Worm (Caenorhabditis elegans) whole organism, L1 larva: ENCODE data around the gene best-19.

Experiments used
- F16B12.6 ChIP-seq: fragments of 150-350 bp; optimal IDR thresholded peaks from 2 replicates; lab custom pipeline; 2014; ENCODE audit warnings: missing biosample characterization, missing genetic modification characterization
- Y116A8C.19 ChIP-seq: sonication (generic microtip); optimal IDR thresholded peaks from 2 replicates; lab custom pipeline; 2016; ENCODE audit warnings: missing compliant biosample characterization, missing genetic modification characterization, borderline replicate concordance
- blmp-1 ChIP-seq: fragments of 150-350 bp; optimal IDR thresholded peaks from 2 replicates; lab custom pipeline; 2014; ENCODE audit warnings: missing biosample characterization, missing genetic modification characterization
- ces-1 ChIP-seq: fragments of 150-350 bp; optimal IDR thresholded peaks from 2 replicates; lab custom pipeline; 2014; ENCODE audit warnings: missing biosample characterization, missing genetic modification reagents, missing genetic modification characterization
- dpl-1 ChIP-seq, 3 experiments: fragments of 150-350 bp in 2 of 3; sonication (generic microtip) in 1 of 3; optimal IDR thresholded peaks; 2 replicates each; lab custom pipeline; 2014 to 2017; ENCODE audit warnings: missing biosample characterization in 3 of 3, missing genetic modification characterization in 3 of 3, missing genetic modification reagents in 3 of 3
- efl-1 ChIP-seq, 4 experiments: fragments of 150-350 bp; optimal IDR thresholded peaks in 3 of 4; peaks in 1 of 4; 1 replicate in 1 of 4; 2 replicates in 3 of 4; lab custom pipeline; 2014; ENCODE audit warnings: missing biosample characterization in 2 of 4, missing genetic modification characterization in 2 of 4, missing genetic modification reagents in 2 of 4
- egl-13 ChIP-seq: sonication (generic microtip); optimal IDR thresholded peaks from 2 replicates; lab custom pipeline; 2016; ENCODE audit warnings: missing genotype, missing genetic modification reagents, missing genetic modification characterization, missing compliant biosample characterization
- elt-3 ChIP-seq, 6 experiments: fragments of 150-350 bp in 1 of 6; sonication (generic microtip); optimal IDR thresholded peaks; 2 replicates each; lab custom pipeline; 2017 to 2018; ENCODE audit warnings: missing biosample characterization in 6 of 6, missing genetic modification characterization in 6 of 6, inconsistent platforms in 1 of 6
- ets-5 ChIP-seq: fragments of 200-800 bp; sonication (Bioruptor generic); IDR thresholded peaks from 2 replicates; pipeline ENCODE4 v1.3.6; 2022; ENCODE audit warnings: missing genetic modification characterization, missing compliant biosample characterization
- fkh-10 ChIP-seq: sonication (generic microtip); optimal IDR thresholded peaks from 2 replicates; lab custom pipeline; 2017; ENCODE audit warnings: missing biosample characterization, missing genetic modification reagents, missing genetic modification characterization
- hlh-17 ChIP-seq: fragments of 200-800 bp; sonication (Bioruptor generic); optimal IDR thresholded peaks from 2 replicates; lab custom pipeline; 2018; ENCODE audit warnings: missing genetic modification characterization, mild to moderate bottlenecking, missing compliant biosample characterization, moderate library complexity, borderline replicate concordance
- hpl-2 ChIP-seq: fragments of 150-350 bp; optimal IDR thresholded peaks from 2 replicates; lab custom pipeline; 2014; ENCODE audit warnings: missing biosample characterization, missing genetic modification reagents, missing genetic modification characterization
- irx-1 ChIP-seq: sonication (generic microtip); optimal IDR thresholded peaks from 2 replicates; lab custom pipeline; 2016; ENCODE audit warnings: missing genetic modification characterization, missing compliant biosample characterization
- lsy-2 ChIP-seq, 2 experiments: fragments of 150-350 bp; optimal IDR thresholded peaks; 2 replicates each; lab custom pipeline; 2014; ENCODE audit warnings: missing biosample characterization in 2 of 2, missing genetic modification characterization in 2 of 2
- mab-9 ChIP-seq: fragments of 200-800 bp; sonication (Bioruptor generic); IDR thresholded peaks from 2 replicates; pipeline ENCODE4 v1.3.6; 2022; ENCODE audit warnings: missing genetic modification reagents, missing genetic modification characterization, missing compliant biosample characterization
- mep-1 ChIP-seq: fragments of 150-350 bp; optimal IDR thresholded peaks from 2 replicates; lab custom pipeline; 2014; ENCODE audit warnings: missing biosample characterization, missing genetic modification characterization
- nhr-12 ChIP-seq: sonication (generic microtip); optimal IDR thresholded peaks from 2 replicates; lab custom pipeline; 2017; ENCODE audit warnings: missing biosample characterization, missing genetic modification characterization
- nhr-28 ChIP-seq: fragments of 150-350 bp; optimal IDR thresholded peaks from 2 replicates; lab custom pipeline; 2014; ENCODE audit warnings: missing biosample characterization, missing genetic modification characterization
- nhr-47 ChIP-seq: sonication (generic microtip); optimal IDR thresholded peaks from 2 replicates; lab custom pipeline; 2016; ENCODE audit warnings: mild to moderate bottlenecking, missing genetic modification characterization, moderate library complexity, missing compliant biosample characterization
- nhr-76 ChIP-seq: sonication (generic microtip); optimal IDR thresholded peaks from 2 replicates; lab custom pipeline; 2017; ENCODE audit warnings: missing biosample characterization, missing genetic modification characterization
- nhr-77 ChIP-seq: fragments of 150-350 bp; optimal IDR thresholded peaks from 2 replicates; lab custom pipeline; 2014; ENCODE audit warnings: missing biosample characterization, missing genetic modification characterization
- nhr-90 ChIP-seq: sonication (generic microtip); optimal IDR thresholded peaks from 2 replicates; lab custom pipeline; 2016; ENCODE audit warnings: mild to moderate bottlenecking, missing genetic modification characterization, missing compliant biosample characterization; ENCODE audit not compliant: poor library complexity
- pqm-1 ChIP-seq: sonication (generic microtip); optimal IDR thresholded peaks from 3 replicates; lab custom pipeline; 2017; ENCODE audit warnings: missing biosample characterization, missing genetic modification characterization
- sptf-1 ChIP-seq: fragments of 150-350 bp; optimal IDR thresholded peaks from 2 replicates; lab custom pipeline; 2014; ENCODE audit warnings: missing biosample characterization, missing genetic modification characterization
- swsn-7 ChIP-seq: sonication (generic microtip); optimal IDR thresholded peaks from 2 replicates; lab custom pipeline; 2016; ENCODE audit warnings: missing genetic modification characterization, missing compliant biosample characterization
- tbx-2 ChIP-seq: sonication (generic microtip); optimal IDR thresholded peaks from 2 replicates; lab custom pipeline; 2016; ENCODE audit warnings: missing genetic modification characterization, missing compliant biosample characterization
- unc-130 ChIP-seq: fragments of 150-350 bp; optimal IDR thresholded peaks from 2 replicates; lab custom pipeline; 2017; ENCODE audit warnings: missing biosample characterization, missing genetic modification characterization, inconsistent platforms
- unc-30 ChIP-seq: sonication (generic microtip); optimal IDR thresholded peaks from 2 replicates; lab custom pipeline; 2017; ENCODE audit warnings: missing biosample characterization, missing genetic modification characterization
- unc-62 ChIP-seq: fragments of 150-350 bp; optimal IDR thresholded peaks from 2 replicates; lab custom pipeline; 2014; ENCODE audit warnings: missing biosample characterization, missing genetic modification reagents, missing genetic modification characterization
- zag-1 ChIP-seq: fragments of 150-350 bp; optimal IDR thresholded peaks from 2 replicates; lab custom pipeline; 2014; ENCODE audit warnings: missing biosample characterization, missing genetic modification characterization

Gene best-19

DNA sequence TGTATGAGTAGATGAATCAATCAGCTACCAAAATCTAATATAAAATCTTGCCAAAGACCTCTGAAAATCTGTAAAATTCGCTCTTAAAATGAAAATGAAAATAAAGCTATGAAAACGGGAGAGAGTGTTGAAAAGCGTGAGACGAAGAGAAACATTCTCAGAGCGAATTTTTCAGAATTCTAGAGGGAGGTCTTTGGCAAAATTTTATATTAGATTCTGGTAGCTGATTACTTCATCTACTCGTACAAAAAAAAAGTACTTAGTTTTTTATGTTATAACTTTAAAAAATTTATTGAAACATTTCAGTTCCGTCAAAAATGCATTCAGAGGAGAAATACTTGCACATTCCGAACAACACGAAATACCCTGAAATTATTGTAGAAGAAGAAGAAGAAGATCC lies 41.3 kb downstream of the best-19 start, which contains the start of gene drl-1:
Gene drl-1 (plus strand): TSS at position 301 of the 400 bp plus-strand sequence.
- TF ChIP-seq mab-9 (GFP tag; lab: Robert Waterston, UW) (no peak), pqm-1 (no peak), fkh-10 (no peak), nhr-28 (tag; lab: Kevin White, UChicago) (no peak), lsy-2 (tag; optimal IDR thresholded peaks at IDR 0.05; lab: Kevin White, UChicago) (no peak), mep-1 (tag; lab: Kevin White, UChicago) (no peak), sptf-1 (no peak), nhr-90 (tag; lab: Kevin White, UChicago) (no peak), F16B12.6 (no peak), nhr-77 (tag; lab: Kevin White, UChicago) (no peak), zag-1 (tag; lab: Kevin White, UChicago) (no peak), irx-1 (tag; lab: Kevin White, UChicago) (no peak), nhr-12 (no peak)

DNA sequence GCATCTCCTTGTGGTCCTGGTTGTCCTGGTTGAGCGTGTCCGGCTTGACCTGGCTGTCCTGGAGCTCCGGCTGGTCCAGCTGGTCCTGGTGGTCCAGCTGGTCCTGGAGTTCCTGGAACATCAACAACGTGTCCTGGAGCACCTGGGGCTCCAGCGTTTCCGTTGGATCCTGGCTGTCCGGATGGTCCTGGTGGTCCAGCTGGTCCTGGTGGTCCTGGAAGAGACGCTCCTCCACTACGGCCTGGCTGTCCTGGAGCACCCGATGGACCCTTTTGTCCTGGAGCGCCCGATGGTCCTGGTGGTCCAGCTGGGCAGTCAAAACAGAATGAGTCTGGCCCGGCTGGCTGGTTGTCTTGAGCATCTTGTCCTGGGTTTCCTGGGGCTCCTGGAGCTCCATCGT lies 42.2 kb downstream of the best-19 start:
- TF ChIP-seq hlh-17 (no peak), egl-13 (tag; lab: Kevin White, UChicago) (no peak), nhr-90 (tag; lab: Kevin White, UChicago) (no peak), nhr-76 (tag; lab: Kevin White, UChicago) (no peak), unc-30 (tag; lab: Kevin White, UChicago) (no peak), unc-130 (tag; lab: Kevin White, UChicago) (no peak)

DNA sequence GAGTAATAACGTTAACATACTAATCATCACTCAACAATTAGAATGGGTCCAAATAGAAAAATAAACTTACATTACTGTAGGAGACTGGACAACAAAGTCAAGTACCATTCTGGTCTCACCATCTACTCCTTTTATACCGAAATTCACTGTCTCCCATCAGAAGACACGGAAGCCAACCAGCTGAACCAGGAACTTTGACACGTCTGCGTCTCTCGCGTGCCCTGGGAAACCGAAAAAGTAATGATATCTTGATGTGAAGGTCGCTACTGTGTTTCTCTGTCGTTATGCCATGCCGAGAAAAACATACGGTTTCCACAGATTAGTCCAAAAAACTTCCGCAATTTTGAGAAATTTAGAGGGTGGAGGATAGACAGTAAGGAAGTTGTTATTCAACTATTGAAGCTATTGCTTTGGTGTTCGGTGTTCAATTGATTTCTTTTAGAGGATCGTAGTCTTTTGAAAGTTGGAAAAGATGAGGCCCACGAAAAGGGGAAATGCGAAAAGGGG lies 43.2 kb downstream of the best-19 start, which contains the start of gene col-101:
Gene col-101 (minus strand): TSS at position 457 of the 507 bp plus-strand sequence.
- TF ChIP-seq blmp-1 (tag; lab: Kevin White, UChicago) (peak; percentile 42), dpl-1 (GFP tag; optimal IDR thresholded peaks at IDR 0.05; lab: Kevin White, UChicago) (no peak), elt-3 (tag; optimal IDR thresholded peaks at IDR 0.05; lab: Kevin White, UChicago) (peak in 1 of 6 experiments; percentile 28), tbx-2 (tag; lab: Kevin White, UChicago) (peak; percentile 52), efl-1 (optimal IDR thresholded peaks at IDR 0.05; lab: Kevin White, UChicago) (no peak), efl-1 (GFP tag; optimal IDR thresholded peaks at IDR 0.05 in 1 of 2; lab: Kevin White, UChicago) (peak in 1 of 2 experiments; percentile 75), mep-1 (tag; lab: Kevin White, UChicago) (peak; percentile 18), ets-5 (no peak)
- TF ChIP-seq, all 84 proteins: peak for 5

DNA sequence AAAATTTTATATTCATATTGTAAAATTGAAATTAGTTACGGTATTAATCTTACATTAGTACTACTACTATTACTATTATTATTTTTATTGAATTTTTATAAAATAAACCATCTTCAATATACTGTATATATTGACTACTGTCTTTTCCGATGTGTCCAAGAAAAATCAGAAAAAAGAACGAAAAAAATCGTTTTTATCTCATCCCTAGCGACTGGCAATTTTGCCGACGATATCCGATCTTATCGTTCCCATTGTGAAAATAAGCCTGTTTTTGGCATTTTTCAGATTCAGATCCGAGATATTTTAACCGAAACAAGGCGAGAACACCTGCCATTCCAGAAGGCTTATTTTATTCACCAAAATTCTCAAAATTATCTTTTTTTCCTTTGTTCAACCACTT lies 47.1 kb downstream of the best-19 start, which contains the start of gene F18F11.4:
Gene F18F11.4 (plus strand): TSS at position 301 of the 400 bp plus-strand sequence.
- no peak for TF ChIP-seq nhr-47 (tag; lab: Kevin White, UChicago)
- TF ChIP-seq ces-1 (GFP tag; lab: Kevin White, UChicago), result no peak
- no peak for TF ChIP-seq mep-1 (tag; lab: Kevin White, UChicago)
- no peak for TF ChIP-seq hpl-2 (GFP tag; lab: Kevin White, UChicago)
- no peak for TF ChIP-seq Y116A8C.19
- no peak for TF ChIP-seq unc-62 (GFP tag; lab: Kevin White, UChicago)
- TF ChIP-seq hlh-17, result no peak
- no peak for TF ChIP-seq nhr-76 (tag; lab: Kevin White, UChicago)
- no peak for TF ChIP-seq pqm-1
- TF ChIP-seq swsn-7 (tag; lab: Kevin White, UChicago), result no peak
- TF ChIP-seq unc-30 (tag; lab: Kevin White, UChicago), result no peak
